Worm (Caenorhabditis elegans) whole organism, late embryonic: ENCODE measurements around the gene srh-288.

Source experiments
- C08G9.2 ChIP-seq: sonication (generic microtip); optimal IDR thresholded peaks from 2 replicates; lab custom pipeline; 2016; ENCODE audit warnings: mild to moderate bottlenecking, missing genetic modification characterization, moderate library complexity, missing compliant biosample characterization
- F13H6.1 ChIP-seq: sonication (generic microtip); optimal IDR thresholded peaks from 2 replicates; lab custom pipeline; 2016; ENCODE audit warnings: missing genetic modification characterization, missing compliant biosample characterization
- K02D7.2 ChIP-seq: sonication (generic microtip); optimal IDR thresholded peaks from 2 replicates; lab custom pipeline; 2017; ENCODE audit warnings: mild to moderate bottlenecking, missing genetic modification characterization, missing compliant biosample characterization
- K09A11.1 ChIP-seq: sonication (generic microtip); optimal IDR thresholded peaks from 2 replicates; lab custom pipeline; 2017; ENCODE audit warnings: antibody characterized with exemption, mild to moderate bottlenecking, missing genetic modification characterization, missing compliant biosample characterization; ENCODE audit not compliant: insufficient read depth
- T23F11.4 ChIP-seq: fragments of 200-800 bp; sonication (Bioruptor generic); optimal IDR thresholded peaks from 2 replicates; lab custom pipeline; 2018; ENCODE audit warnings: mild to moderate bottlenecking, missing genetic modification characterization, missing compliant biosample characterization
- Y22D7AL.16 ChIP-seq: sonication (generic microtip); optimal IDR thresholded peaks from 2 replicates; lab custom pipeline; 2016; ENCODE audit warnings: missing genetic modification characterization, missing compliant biosample characterization
- ahr-1 ChIP-seq: sonication (generic microtip); optimal IDR thresholded peaks from 2 replicates; lab custom pipeline; 2016; ENCODE audit warnings: missing genetic modification characterization, missing compliant biosample characterization
- ceh-18 ChIP-seq: sonication (generic microtip); optimal IDR thresholded peaks from 2 replicates; lab custom pipeline; 2016; ENCODE audit warnings: missing genetic modification characterization, missing compliant biosample characterization
- ceh-19 ChIP-seq: fragments of 200-800 bp; sonication (Bioruptor generic); optimal IDR thresholded peaks from 2 replicates; lab custom pipeline; 2018; ENCODE audit warnings: mild to moderate bottlenecking, missing genetic modification characterization, missing compliant biosample characterization
- ceh-2 ChIP-seq: sonication (generic microtip); optimal IDR thresholded peaks from 2 replicates; lab custom pipeline; 2016; ENCODE audit warnings: missing genotype, missing genetic modification characterization, missing compliant biosample characterization
- ceh-30 ChIP-seq: fragments of 150-350 bp; optimal IDR thresholded peaks from 2 replicates; lab custom pipeline; 2014; ENCODE audit warnings: missing biosample characterization, missing genetic modification characterization
- ceh-31 ChIP-seq: sonication (generic microtip); optimal IDR thresholded peaks from 2 replicates; lab custom pipeline; 2016; ENCODE audit warnings: missing genetic modification characterization, missing compliant biosample characterization
- ceh-45 ChIP-seq: fragments of 200-800 bp; sonication (Bioruptor generic); IDR thresholded peaks from 2 replicates; pipeline ENCODE4 v1.3.6; 2022; ENCODE audit warnings: missing genetic modification reagents, missing genetic modification characterization, missing compliant biosample characterization
- ceh-6 ChIP-seq: fragments of 200-800 bp; sonication (Bioruptor generic); optimal IDR thresholded peaks from 2 replicates; lab custom pipeline; 2018; ENCODE audit warnings: mild to moderate bottlenecking, missing genetic modification characterization, missing compliant biosample characterization
- ceh-9 ChIP-seq: sonication (generic microtip); optimal IDR thresholded peaks from 2 replicates; lab custom pipeline; 2016; ENCODE audit warnings: mild to moderate bottlenecking, missing genetic modification characterization, inconsistent platforms, missing compliant biosample characterization
- dmd-4 ChIP-seq: sonication (generic microtip); optimal IDR thresholded peaks from 2 replicates; lab custom pipeline; 2016; ENCODE audit warnings: borderline replicate concordance, missing genetic modification characterization, missing compliant biosample characterization
- dve-1 ChIP-seq: sonication (generic microtip); optimal IDR thresholded peaks from 2 replicates; lab custom pipeline; 2017; ENCODE audit warnings: antibody characterized with exemption, mild to moderate bottlenecking, missing genetic modification characterization, missing compliant biosample characterization
- elt-4 ChIP-seq: sonication (generic microtip); optimal IDR thresholded peaks from 2 replicates; lab custom pipeline; 2016; ENCODE audit warnings: missing genetic modification characterization, missing compliant biosample characterization
- eyg-1 ChIP-seq: sonication (generic microtip); optimal IDR thresholded peaks from 2 replicates; lab custom pipeline; 2016; ENCODE audit warnings: missing genotype, missing genetic modification characterization, missing compliant biosample characterization
- fkh-10 ChIP-seq: fragments of 150-350 bp; optimal IDR thresholded peaks from 2 replicates; lab custom pipeline; 2014; ENCODE audit warnings: missing biosample characterization, missing genetic modification reagents, missing genetic modification characterization
- gmeb-2 ChIP-seq: sonication (generic microtip); optimal IDR thresholded peaks from 2 replicates; lab custom pipeline; 2016; ENCODE audit warnings: missing genetic modification characterization, inconsistent platforms, missing compliant biosample characterization
- hlh-13 ChIP-seq: fragments of 200-800 bp; sonication (Bioruptor generic); optimal IDR thresholded peaks from 2 replicates; lab custom pipeline; 2018; ENCODE audit warnings: mild to moderate bottlenecking, missing genetic modification characterization, missing compliant biosample characterization
- hlh-8 ChIP-seq: sonication (generic microtip); optimal IDR thresholded peaks from 2 replicates; lab custom pipeline; 2016; ENCODE audit warnings: missing genotype, missing genetic modification characterization, missing compliant biosample characterization
- madf-2 ChIP-seq: sonication (generic microtip); optimal IDR thresholded peaks from 2 replicates; lab custom pipeline; 2017; ENCODE audit warnings: missing genetic modification characterization, missing compliant biosample characterization
- nfya-1 ChIP-seq: sonication (generic microtip); optimal IDR thresholded peaks from 2 replicates; lab custom pipeline; 2017; ENCODE audit warnings: missing genetic modification characterization, mild to moderate bottlenecking, missing compliant biosample characterization, antibody characterized with exemption, moderate library complexity
- nhr-11 ChIP-seq: fragments of 150-350 bp; optimal IDR thresholded peaks from 2 replicates; lab custom pipeline; 2014; ENCODE audit warnings: missing biosample characterization, missing genetic modification characterization
- nhr-232 ChIP-seq: sonication (generic microtip); optimal IDR thresholded peaks from 2 replicates; lab custom pipeline; 2016; ENCODE audit warnings: missing genetic modification characterization, missing compliant biosample characterization
- odd-2 ChIP-seq: sonication (generic microtip); optimal IDR thresholded peaks from 2 replicates; lab custom pipeline; 2017; ENCODE audit warnings: antibody characterized with exemption, mild to moderate bottlenecking, missing genetic modification characterization, missing compliant biosample characterization
- pat-9 ChIP-seq: fragments of 200-800 bp; sonication (Bioruptor generic); optimal IDR thresholded peaks from 2 replicates; lab custom pipeline; 2018; ENCODE audit warnings: mild to moderate bottlenecking, missing genetic modification characterization, moderate library complexity, missing compliant biosample characterization
- pha-4 ChIP-seq: fragments of 150-350 bp; optimal IDR thresholded peaks from 2 replicates; lab custom pipeline; 2018; ENCODE audit warnings: missing biosample characterization, missing genetic modification reagents, missing genetic modification characterization
- pqm-1 ChIP-seq: sonication (generic microtip); optimal IDR thresholded peaks from 2 replicates; lab custom pipeline; 2016; ENCODE audit warnings: missing genetic modification characterization, missing compliant biosample characterization
- pros-1 ChIP-seq: fragments of 150-350 bp; optimal IDR thresholded peaks from 2 replicates; lab custom pipeline; 2014; ENCODE audit warnings: missing biosample characterization, missing genetic modification reagents, missing genetic modification characterization
- ref-2 ChIP-seq: sonication (generic microtip); optimal IDR thresholded peaks from 2 replicates; lab custom pipeline; 2016; ENCODE audit warnings: missing genetic modification characterization, missing compliant biosample characterization
- rnt-1 ChIP-seq: sonication (generic microtip); optimal IDR thresholded peaks from 2 replicates; lab custom pipeline; 2016; ENCODE audit warnings: missing genetic modification characterization, missing compliant biosample characterization
- sox-4 ChIP-seq: sonication (generic microtip); optimal IDR thresholded peaks from 2 replicates; lab custom pipeline; 2017; ENCODE audit warnings: mild to moderate bottlenecking, missing genetic modification characterization, inconsistent platforms, missing compliant biosample characterization
- tbx-2 ChIP-seq: sonication (generic microtip); optimal IDR thresholded peaks from 2 replicates; lab custom pipeline; 2016; ENCODE audit warnings: missing genetic modification characterization, missing compliant biosample characterization
- unc-55 ChIP-seq: sonication (generic microtip); optimal IDR thresholded peaks from 2 replicates; lab custom pipeline; 2017; ENCODE audit warnings: missing biosample characterization, missing genetic modification reagents, missing genetic modification characterization
- zip-5 ChIP-seq: sonication (generic microtip); optimal IDR thresholded peaks from 2 replicates; lab custom pipeline; 2016; ENCODE audit warnings: missing genetic modification characterization, missing compliant biosample characterization

srh-288 gene

ce11 chrV:17795655-17796054, at the start of gene srh-288:
srh-288 (minus strand) TSS chrV:17795755.
- TF ChIP-seq ceh-18 (tag; lab: Kevin White, UChicago) (no peak), rnt-1 (tag; lab: Kevin White, UChicago) (no peak), ahr-1 (tag; lab: Kevin White, UChicago) (no peak), Y22D7AL.16 (no peak), sox-4 (no peak), nhr-232 (tag; lab: Kevin White, UChicago) (no peak), T23F11.4 (GFP tag; lab: Kevin White, UChicago) (no peak)

- no peak for TF ChIP-seq ceh-19 (GFP tag; lab: Kevin White, UChicago)
These were observed 48.6 kb upstream of the srh-288 start, which contains the start of gene srh-286 for ce11 chrV:17844106-17844505. srh-286 (minus strand) TSS chrV:17844206.

DNA sequence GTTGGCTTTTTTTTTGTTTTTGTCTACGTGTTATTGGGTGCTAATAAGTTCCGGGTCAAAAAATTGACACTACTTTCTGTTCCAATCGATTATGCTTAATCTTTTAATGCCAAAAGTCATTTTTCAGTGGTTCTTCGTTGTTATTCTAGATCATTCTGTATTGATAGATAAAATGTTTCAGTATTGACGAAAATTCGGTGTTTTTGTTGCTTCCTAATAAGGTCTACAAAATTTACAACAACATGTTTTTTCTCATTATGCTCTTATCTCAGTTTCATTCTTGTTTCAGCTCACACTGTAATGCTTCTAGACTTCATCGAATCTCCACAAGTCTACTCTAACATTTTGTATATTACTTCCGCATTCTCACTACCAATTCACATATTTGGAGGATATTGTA, 35.8 kb upstream of the srh-288 start, which contains the start of gene srh-303:
TSS of gene srh-303 (plus strand) at position 301 of the 400 bp plus-strand sequence.
- no peak for TF ChIP-seq dve-1 (tag; lab: Kevin White, UChicago)
- TF ChIP-seq T23F11.4 (GFP tag; lab: Kevin White, UChicago) = no peak
- TF ChIP-seq odd-2 (tag; lab: Kevin White, UChicago) = no peak
- TF ChIP-seq pqm-1 = no peak
- TF ChIP-seq ceh-9 (tag; lab: Kevin White, UChicago) = no peak
- TF ChIP-seq nhr-232 (tag; lab: Kevin White, UChicago) = no peak
- TF ChIP-seq hlh-8 (tag; lab: Kevin White, UChicago) = no peak
- TF ChIP-seq elt-4 (tag; lab: Kevin White, UChicago) = no peak
- TF ChIP-seq ahr-1 (tag; lab: Kevin White, UChicago) = no peak
- TF ChIP-seq tbx-2 (tag; lab: Kevin White, UChicago) = no peak
- no peak for TF ChIP-seq pha-4 (tag; lab: Kevin White, UChicago)
- TF ChIP-seq hlh-13 (GFP tag; lab: Kevin White, UChicago) = no peak
- no peak for TF ChIP-seq K09A11.1
- TF ChIP-seq ref-2 (tag; lab: Kevin White, UChicago) = no peak

ce11 chrV:17828310-17828709, 32.8 kb upstream of the srh-288 start, which contains the start of gene srh-304:
srh-304 (plus strand) TSS chrV:17828610.
- TF ChIP-seq ceh-45 (GFP tag; lab: Robert Waterston, UW) (no peak), zip-5 (tag; lab: Kevin White, UChicago) (no peak), ceh-2 (tag; lab: Kevin White, UChicago) (no peak), nfya-1 (no peak), K02D7.2 (tag; lab: Kevin White, UChicago) (no peak), ceh-6 (GFP tag; lab: Kevin White, UChicago) (no peak), C08G9.2 (tag; lab: Kevin White, UChicago) (no peak), F13H6.1 (tag; lab: Kevin White, UChicago) (no peak), dmd-4 (no peak), pat-9 (no peak), ahr-1 (tag; lab: Kevin White, UChicago) (no peak), eyg-1 (tag; lab: Kevin White, UChicago) (no peak), pros-1 (tag; lab: Kevin White, UChicago) (no peak), ceh-30 (tag; lab: Kevin White, UChicago) (no peak), pqm-1 (no peak), ceh-31 (tag; lab: Kevin White, UChicago) (no peak), nhr-11 (tag; lab: Kevin White, UChicago) (no peak), hlh-13 (GFP tag; lab: Kevin White, UChicago) (no peak), T23F11.4 (GFP tag; lab: Kevin White, UChicago) (no peak)

- TF ChIP-seq unc-55 (GFP tag; lab: Kevin White, UChicago) = no peak
- TF ChIP-seq hlh-13 (GFP tag; lab: Kevin White, UChicago) = no peak
- TF ChIP-seq gmeb-2 (tag; lab: Kevin White, UChicago) = no peak
- no peak for TF ChIP-seq fkh-10 (GFP tag; lab: Kevin White, UChicago)
- TF ChIP-seq K02D7.2 (tag; lab: Kevin White, UChicago) = no peak
- no peak for TF ChIP-seq Y22D7AL.16
- TF ChIP-seq dmd-4 = no peak
- TF ChIP-seq sox-4 = no peak
- no peak for TF ChIP-seq pros-1 (tag; lab: Kevin White, UChicago)
- TF ChIP-seq madf-2 (tag; lab: Kevin White, UChicago) = no peak
These were observed 29.1 kb upstream of the srh-288 start, which contains the start of gene srh-301 for ce11 chrV:17824610-17825009. srh-301 (plus strand) TSS chrV:17824910.
